Fruit fly (Drosophila melanogaster) whole organism, embryonic: ENCODE results near the gene CG31176.

Experiments used
- Abd-B ChIP-seq: fragments of 200-800 bp; sonication (Bioruptor generic); optimal IDR thresholded peaks from 2 replicates; lab custom pipeline; 2018; ENCODE audit warnings: missing biosample characterization, mild to moderate bottlenecking, missing genetic modification characterization, moderate library complexity
- Atf3 ChIP-seq: fragments of 200-800 bp; sonication (Bioruptor generic); optimal IDR thresholded peaks from 3 replicates; lab custom pipeline; 2016; ENCODE audit warnings: missing biosample characterization, missing genetic modification characterization
- B-H2 ChIP-seq: fragments of 200-800 bp; sonication (Bioruptor generic); optimal IDR thresholded peaks from 2 replicates; lab custom pipeline; 2018; ENCODE audit warnings: missing biosample characterization, mild to moderate bottlenecking, missing genetic modification characterization
- CG10979 ChIP-seq: fragments of 200-800 bp; sonication (Bioruptor generic); optimal IDR thresholded peaks from 2 replicates; lab custom pipeline; 2018; ENCODE audit warnings: missing biosample characterization, mild to moderate bottlenecking, missing genetic modification characterization, moderate library complexity
- CG11456 ChIP-seq: fragments of 200-800 bp; sonication (Bioruptor generic); IDR thresholded peaks from 3 replicates; pipeline ENCODE4 v1.3.6; 2022; ENCODE audit warnings: missing biosample characterization, missing genetic modification characterization
- CG13424 ChIP-seq: fragments of 200-800 bp; sonication (Bioruptor generic); optimal IDR thresholded peaks from 2 replicates; lab custom pipeline; 2019; ENCODE audit warnings: missing biosample characterization, mild to moderate bottlenecking, missing genetic modification characterization, moderate library complexity
- CG13894 ChIP-seq: fragments of 200-800 bp; sonication (Bioruptor generic); optimal IDR thresholded peaks from 3 replicates; lab custom pipeline; 2018; ENCODE audit warnings: missing biosample characterization, mild to moderate bottlenecking, missing genetic modification characterization, moderate library complexity
- CG14710 ChIP-seq: fragments of 200-800 bp; sonication (Bioruptor generic); optimal IDR thresholded peaks from 3 replicates; lab custom pipeline; 2019; ENCODE audit warnings: missing biosample characterization, mild to moderate bottlenecking, missing genetic modification characterization, moderate library complexity
- CG15269 ChIP-seq: fragments of 200-800 bp; sonication (Bioruptor generic); optimal IDR thresholded peaks from 2 replicates; lab custom pipeline; 2018; ENCODE audit warnings: missing biosample characterization, mild to moderate bottlenecking, missing genetic modification characterization, moderate library complexity
- CG17328 ChIP-seq: fragments of 200-800 bp; sonication (Bioruptor generic); IDR thresholded peaks from 2 replicates; pipeline ENCODE4 v1.3.6; 2022; ENCODE audit warnings: missing biosample characterization, missing genetic modification characterization
- CG18599 ChIP-seq: fragments of 200-800 bp; sonication (Bioruptor generic); optimal IDR thresholded peaks from 3 replicates; lab custom pipeline; 2017; ENCODE audit warnings: missing biosample characterization, missing genetic modification characterization, mild to moderate bottlenecking, moderate library complexity, missing genetic modification reagents
- CG18764 ChIP-seq: fragments of 200-800 bp; sonication (Bioruptor generic); optimal IDR thresholded peaks from 3 replicates; lab custom pipeline; 2016; ENCODE audit warnings: missing biosample characterization, missing genetic modification characterization
- CG2120 ChIP-seq: fragments of 200-800 bp; sonication (Bioruptor generic); optimal IDR thresholded peaks from 3 replicates; lab custom pipeline; 2016; ENCODE audit warnings: missing biosample characterization, missing genetic modification characterization
- CG2199 ChIP-seq: fragments of 200-800 bp; sonication (Bioruptor generic); IDR thresholded peaks from 3 replicates; pipeline ENCODE4 v1.3.6; 2022; ENCODE audit warnings: missing biosample characterization, missing genetic modification characterization
- CG31365 ChIP-seq: fragments of 200-800 bp; sonication (Bioruptor generic); optimal IDR thresholded peaks from 2 replicates; lab custom pipeline; 2018; ENCODE audit warnings: missing biosample characterization, mild to moderate bottlenecking, missing genetic modification characterization
- CG34224 ChIP-seq: fragments of 200-800 bp; sonication (Bioruptor generic); IDR thresholded peaks from 3 replicates; pipeline ENCODE4 v1.3.6; 2022; ENCODE audit warnings: missing biosample characterization, missing genetic modification characterization; ENCODE audit not compliant: partially characterized antibody
- CG3726 ChIP-seq: fragments of 200-800 bp; sonication (Bioruptor generic); IDR thresholded peaks from 3 replicates; pipeline ENCODE4, ENCODE4 v1.3.6; 2022; ENCODE audit warnings: missing biosample characterization, missing genetic modification characterization
- CG4328 ChIP-seq: fragments of 200-800 bp; sonication (Bioruptor generic); optimal IDR thresholded peaks from 3 replicates; lab custom pipeline; 2017; ENCODE audit warnings: missing biosample characterization, missing genetic modification reagents, missing genetic modification characterization
- CG6689 ChIP-seq: fragments of 200-800 bp; sonication (Bioruptor generic); IDR thresholded peaks from 2 replicates; pipeline ENCODE4 v1.3.6; 2022; ENCODE audit warnings: missing biosample characterization, missing genetic modification characterization
- CG6813 ChIP-seq: fragments of 200-800 bp; sonication (Bioruptor generic); optimal IDR thresholded peaks from 2 replicates; lab custom pipeline; 2017; ENCODE audit warnings: missing biosample characterization, missing genetic modification characterization, mild to moderate bottlenecking, moderate library complexity, missing genetic modification reagents
- CG7987 ChIP-seq: fragments of 200-800 bp; sonication (Bioruptor generic); optimal IDR thresholded peaks from 2 replicates; lab custom pipeline; 2018; ENCODE audit warnings: missing biosample characterization, mild to moderate bottlenecking, missing genetic modification characterization, moderate library complexity
- CG8924 ChIP-seq: fragments of 200-800 bp; optimal IDR thresholded peaks from 3 replicates; lab custom pipeline; 2019; ENCODE audit warnings: missing biosample characterization, mild to moderate bottlenecking, missing genetic modification characterization, moderate library complexity
- CG9609 ChIP-seq: fragments of 200-800 bp; sonication (Bioruptor generic); optimal IDR thresholded peaks from 3 replicates; lab custom pipeline; 2016; ENCODE audit warnings: missing biosample characterization, missing genetic modification characterization
- D ChIP-seq, 2 experiments: fragments of 200-800 bp in 1 of 2; fragments of >200 bp in 1 of 2; sonication (Bioruptor generic) in 1 of 2; optimal IDR thresholded peaks; 2 replicates in 1 of 2; 3 replicates in 1 of 2; lab custom pipeline; 2017; ENCODE audit warnings: mild to moderate bottlenecking in 1 of 2, missing biosample characterization in 1 of 2, missing genetic modification characterization in 1 of 2, missing genetic modification reagents in 1 of 2
- D19B ChIP-seq: fragments of 200-800 bp; sonication (Bioruptor generic); optimal IDR thresholded peaks from 2 replicates; lab custom pipeline; 2017; ENCODE audit warnings: missing biosample characterization, mild to moderate bottlenecking, missing genetic modification characterization
- Dek ChIP-seq: fragments of 200-800 bp; sonication (Bioruptor generic); optimal IDR thresholded peaks from 3 replicates; lab custom pipeline; 2019; ENCODE audit warnings: missing biosample characterization, mild to moderate bottlenecking, missing genetic modification characterization, moderate library complexity
- Dip3 ChIP-seq: fragments of 200-800 bp; sonication (Bioruptor generic); optimal IDR thresholded peaks from 3 replicates; lab custom pipeline; 2016; ENCODE audit warnings: missing biosample characterization, missing genetic modification characterization
- Dref ChIP-seq: fragments of 200-800 bp; sonication (Bioruptor generic); IDR thresholded peaks from 2 replicates; pipeline ENCODE4 v1.3.6; 2022; ENCODE audit warnings: missing biosample characterization, missing genetic modification characterization
- H15 ChIP-seq: fragments of 200-800 bp; sonication (Bioruptor generic); IDR thresholded peaks from 3 replicates; pipeline ENCODE4 v1.3.6; 2022; ENCODE audit warnings: missing biosample characterization, missing genetic modification characterization
- HmgZ ChIP-seq: fragments of 200-800 bp; sonication (Bioruptor generic); optimal IDR thresholded peaks from 2 replicates; lab custom pipeline; 2018; ENCODE audit warnings: missing biosample characterization, mild to moderate bottlenecking, missing genetic modification characterization
- Usf ChIP-seq: fragments of 200-800 bp; sonication (Bioruptor generic); optimal IDR thresholded peaks from 2 replicates; lab custom pipeline; 2017; ENCODE audit warnings: missing genotype, missing biosample characterization, missing genetic modification characterization
- br ChIP-seq: fragments of >200 bp; optimal IDR thresholded peaks from 2 replicates; lab custom pipeline; 2017
- cad ChIP-seq: fragments of >200 bp; optimal IDR thresholded peaks from 2 replicates; lab custom pipeline; 2017; ENCODE audit warnings: missing biosample characterization, missing genetic modification characterization
- cg ChIP-seq: fragments of 200-800 bp; sonication (Bioruptor generic); optimal IDR thresholded peaks from 3 replicates; lab custom pipeline; 2019; ENCODE audit warnings: missing biosample characterization, mild to moderate bottlenecking, missing genetic modification characterization, moderate library complexity
- chif ChIP-seq, 2 experiments: fragments of 200-800 bp; sonication (Bioruptor generic); optimal IDR thresholded peaks; 3 replicates each; lab custom pipeline; 2016; ENCODE audit warnings: missing biosample characterization in 2 of 2, missing genetic modification characterization in 2 of 2
- ems ChIP-seq: fragments of 200-800 bp; sonication (Bioruptor generic); optimal IDR thresholded peaks from 3 replicates; lab custom pipeline; 2016; ENCODE audit warnings: missing biosample characterization, missing genetic modification characterization
- en ChIP-seq: fragments of 200-800 bp; sonication (Bioruptor generic); optimal IDR thresholded peaks from 2 replicates; lab custom pipeline; 2016; ENCODE audit warnings: missing biosample characterization, missing genetic modification characterization
- fd64A ChIP-seq: fragments of 200-800 bp; sonication (Bioruptor generic); optimal IDR thresholded peaks from 3 replicates; lab custom pipeline; 2018; ENCODE audit warnings: missing biosample characterization, mild to moderate bottlenecking, missing genetic modification characterization
- jigr1 ChIP-seq: fragments of 200-800 bp; sonication (Bioruptor generic); IDR thresholded peaks from 3 replicates; pipeline ENCODE4 v1.3.6; 2022; ENCODE audit warnings: missing biosample characterization, missing genetic modification characterization
- knrl ChIP-seq: fragments of 200-800 bp; sonication (Bioruptor generic); IDR thresholded peaks from 3 replicates; pipeline ENCODE4 v1.3.6; 2022; ENCODE audit warnings: missing biosample characterization, missing genetic modification characterization; ENCODE audit not compliant: partially characterized antibody
- luna ChIP-seq: fragments of 200-800 bp; sonication (Bioruptor generic); optimal IDR thresholded peaks from 2 replicates; lab custom pipeline; 2016; ENCODE audit warnings: missing biosample characterization, missing genetic modification characterization
- mam ChIP-seq: fragments of 200-800 bp; sonication (Bioruptor generic); optimal IDR thresholded peaks from 3 replicates; lab custom pipeline; 2016; ENCODE audit warnings: missing biosample characterization, missing genetic modification characterization
- otp ChIP-seq: fragments of 200-800 bp; sonication (Bioruptor generic); IDR thresholded peaks from 3 replicates; pipeline ENCODE4, ENCODE4 v1.3.6; 2022; ENCODE audit warnings: missing biosample characterization, missing genetic modification characterization
- sens ChIP-seq: fragments of 200-800 bp; sonication (Bioruptor generic); peaks from one replicate; lab custom pipeline; 2016; ENCODE audit warnings: missing biosample characterization, missing genetic modification characterization
- sqz ChIP-seq: fragments of 200-800 bp; sonication (Bioruptor generic); optimal IDR thresholded peaks from 3 replicates; lab custom pipeline; 2018; ENCODE audit warnings: missing biosample characterization, mild to moderate bottlenecking, missing genetic modification characterization
- tgo ChIP-seq: fragments of 200-800 bp; sonication (Bioruptor generic); IDR thresholded peaks from 3 replicates; pipeline ENCODE4 v1.3.6; 2022; ENCODE audit warnings: missing biosample characterization, missing genetic modification characterization
- twi ChIP-seq: fragments of 200-800 bp; optimal IDR thresholded peaks from 2 replicates; lab custom pipeline; 2019; ENCODE audit warnings: missing biosample characterization, mild to moderate bottlenecking, missing genetic modification characterization, moderate library complexity
- vnd ChIP-seq: fragments of 200-800 bp; sonication (Bioruptor generic); IDR thresholded peaks from 3 replicates; pipeline ENCODE4 v1.3.6; 2022; ENCODE audit warnings: missing biosample characterization, missing genetic modification characterization; ENCODE audit not compliant: partially characterized antibody
- zfh1 ChIP-seq: fragments of 200-800 bp; sonication (Bioruptor generic); IDR thresholded peaks from 3 replicates; pipeline ENCODE4 v1.3.6; 2022; ENCODE audit warnings: missing biosample characterization, missing genetic modification characterization

The CG31176 gene

DNA sequence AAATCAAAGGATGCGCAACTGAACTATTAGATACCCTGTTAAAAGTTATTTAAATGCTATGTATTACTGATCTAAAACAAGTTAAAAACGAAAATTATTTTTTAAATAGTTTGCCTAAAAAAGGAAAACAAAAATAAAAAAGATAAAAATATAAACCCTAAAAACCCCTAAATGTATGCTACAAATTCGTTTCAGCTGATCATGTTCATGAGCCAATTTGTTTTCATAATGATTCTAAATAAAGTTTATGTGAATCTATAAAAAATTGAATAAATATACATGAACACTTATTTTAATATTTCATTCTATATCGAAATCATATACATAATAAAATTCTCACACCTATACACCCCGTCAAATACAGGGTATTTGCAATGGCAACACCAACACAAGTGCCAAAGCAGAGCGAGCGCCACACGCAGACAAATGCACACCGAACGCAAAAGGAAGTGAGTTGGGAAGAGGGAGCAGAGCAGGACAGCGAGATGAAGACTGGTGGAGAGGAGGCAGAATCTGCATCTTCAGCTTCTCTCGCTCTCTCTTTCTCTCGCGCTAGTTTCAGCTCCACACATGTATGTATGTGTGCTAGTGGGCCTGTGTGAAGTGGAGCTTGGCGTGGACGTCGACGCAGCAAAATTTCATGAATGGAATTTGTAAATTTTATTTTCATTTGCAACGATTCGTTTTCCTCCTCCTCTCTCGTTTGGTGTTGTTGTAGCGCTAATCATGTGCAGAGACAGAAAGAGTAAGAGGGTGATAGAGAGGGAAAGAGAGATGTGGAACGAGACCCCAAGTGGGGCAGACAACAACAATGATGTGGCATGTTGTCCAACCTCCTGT is 68.2 kb downstream of the CG31176 start (continued):
- TF ChIP-seq ems (GFP tag; lab: Kevin White, UChicago) (no peak), Dref (GFP tag; lab: Robert Waterston, UW) (no peak), Usf (no peak), CG18764 (GFP tag; lab: Kevin White, UChicago) (no peak), CG18599 (GFP tag; lab: Kevin White, UChicago) (no peak), CG15269 (tag; lab: Kevin White, UChicago) (no peak), CG34224 (GFP tag; lab: Robert Waterston, UW) (no peak), CG6813 (GFP tag; lab: Kevin White, UChicago) (no peak), twi (tag; lab: Kevin White, UChicago) (no peak), CG8924 (peak; percentile 39), CG10979 (tag; lab: Kevin White, UChicago) (peak; percentile 63), chif (GFP tag; optimal IDR thresholded peaks at IDR 0.05; lab: Kevin White, UChicago) (no peak), Abd-B (GFP tag; lab: Kevin White, UChicago) (peak; percentile 46), CG2199 (GFP tag; lab: Robert Waterston, UW) (no peak), B-H2 (no peak), br (no peak), CG31365 (tag; lab: Kevin White, UChicago) (no peak), cg (peak; percentile 59), fd64A (GFP tag; lab: Kevin White, UChicago) (no peak), CG2120 (GFP tag; lab: Kevin White, UChicago) (no peak), CG9609 (GFP tag; lab: Kevin White, UChicago) (no peak), CG14710 (tag; lab: Kevin White, UChicago) (peak; percentile 42), CG3726 (no peak), D19B (GFP tag; lab: Kevin White, UChicago) (peak; percentile 65), mam (GFP tag; lab: Kevin White, UChicago) (no peak), Dip3 (GFP tag; lab: Kevin White, UChicago) (no peak), CG7987 (GFP tag; lab: Kevin White, UChicago) (no peak), CG6689 (GFP tag; lab: Robert Waterston, UW) (peak; percentile 47; the same call in 1 of the 2 replicates), Atf3 (GFP tag; lab: Kevin White, UChicago) (no peak), knrl (GFP tag; lab: Robert Waterston, UW) (no peak), jigr1 (no peak), otp (GFP tag; lab: Robert Waterston, UW) (no peak), Dek (no peak), en (GFP tag; lab: Kevin White, UChicago) (no peak), cad (GFP tag; lab: Kevin White, UChicago) (no peak), luna (GFP tag; lab: Kevin White, UChicago) (no peak), CG13424 (peak; percentile 41), zfh1 (GFP tag; lab: Robert Waterston, UW) (0 out of 3 replicates have a peak, but pooled peaks have one; percentile 38), CG4328 (GFP tag; lab: Kevin White, UChicago) (no peak), D (optimal IDR thresholded peaks at IDR 0.05; lab: Kevin White, UChicago) (no peak), D (GFP tag; optimal IDR thresholded peaks at IDR 0.05; lab: Kevin White, UChicago) (peak; percentile 41), CG11456 (GFP tag; lab: Robert Waterston, UW) (no peak), sqz (GFP tag; lab: Kevin White, UChicago) (no peak), CG17328 (no peak), HmgZ (no peak), tgo (GFP tag; lab: Robert Waterston, UW) (no peak), vnd (no peak), CG13894 (no peak), sens (peak; percentile 79), H15 (GFP tag; lab: Robert Waterston, UW) (no peak)
